Fruit fly (Drosophila melanogaster) whole organism, embryonic: ENCODE data around the gene dbe.

Source experiments
- Ada2b ChIP-seq: fragments of 200-800 bp; sonication (Bioruptor generic); IDR thresholded peaks from 2 replicates; pipeline ENCODE4 v1.3.6; 2022; ENCODE audit warnings: missing biosample characterization, missing genetic modification characterization
- Asciz ChIP-seq: fragments of 200-800 bp; sonication (Bioruptor generic); optimal IDR thresholded peaks from 2 replicates; lab custom pipeline; 2017; ENCODE audit warnings: missing biosample characterization, mild to moderate bottlenecking, missing genetic modification characterization, missing genetic modification reagents
- Bteb2 ChIP-seq: fragments of 200-800 bp; sonication (Bioruptor generic); optimal IDR thresholded peaks from 2 replicates; lab custom pipeline; 2016; ENCODE audit warnings: missing biosample characterization, missing genetic modification characterization
- CG10431 ChIP-seq: fragments of 200-800 bp; sonication (Bioruptor generic); optimal IDR thresholded peaks from 3 replicates; lab custom pipeline; 2018; ENCODE audit warnings: missing biosample characterization, mild to moderate bottlenecking, missing genetic modification characterization
- CG10959 ChIP-seq: fragments of 200-800 bp; sonication (Bioruptor generic); IDR thresholded peaks from 2 replicates; pipeline ENCODE4 v1.3.6; 2022; ENCODE audit warnings: missing biosample characterization, missing genetic modification characterization
- CG10979 ChIP-seq: fragments of 200-800 bp; sonication (Bioruptor generic); optimal IDR thresholded peaks from 2 replicates; lab custom pipeline; 2018; ENCODE audit warnings: missing biosample characterization, mild to moderate bottlenecking, missing genetic modification characterization, moderate library complexity
- CG11093 ChIP-seq: fragments of 200-800 bp; sonication (Bioruptor generic); IDR thresholded peaks from 3 replicates; pipeline ENCODE4 v1.3.6; 2022; ENCODE audit warnings: missing biosample characterization, missing genetic modification characterization
- CG14441 ChIP-seq: fragments of 200-800 bp; sonication (Bioruptor generic); IDR thresholded peaks from 2 replicates; pipeline ENCODE4 v1.3.6; 2022; ENCODE audit warnings: missing biosample characterization, missing genetic modification characterization
- CG1602 ChIP-seq: fragments of 200-800 bp; sonication (Bioruptor generic); optimal IDR thresholded peaks from 3 replicates; lab custom pipeline; 2016; ENCODE audit warnings: missing biosample characterization, missing genetic modification characterization
- CG2678 ChIP-seq: fragments of 200-800 bp; sonication (Bioruptor generic); optimal IDR thresholded peaks from 3 replicates; lab custom pipeline; 2019; ENCODE audit warnings: missing biosample characterization, mild to moderate bottlenecking, missing genetic modification characterization, moderate library complexity
- CG30431 ChIP-seq: fragments of 200-800 bp; sonication (Bioruptor generic); optimal IDR thresholded peaks from 2 replicates; lab custom pipeline; 2017; ENCODE audit warnings: missing biosample characterization, missing genetic modification characterization
- CG31365 ChIP-seq: fragments of 200-800 bp; sonication (Bioruptor generic); optimal IDR thresholded peaks from 2 replicates; lab custom pipeline; 2018; ENCODE audit warnings: missing biosample characterization, mild to moderate bottlenecking, missing genetic modification characterization
- CG33213 ChIP-seq: fragments of 200-800 bp; sonication (Bioruptor generic); optimal IDR thresholded peaks from 3 replicates; lab custom pipeline; 2016; ENCODE audit warnings: missing biosample characterization, missing genetic modification characterization
- CG3847 ChIP-seq: fragments of 200-800 bp; sonication (Bioruptor generic); IDR thresholded peaks from 2 replicates; pipeline ENCODE4 v1.3.6; 2022; ENCODE audit warnings: missing biosample characterization, missing genetic modification characterization
- CG3995 ChIP-seq: fragments of 200-800 bp; sonication (Bioruptor generic); optimal IDR thresholded peaks from 3 replicates; lab custom pipeline; 2016; ENCODE audit warnings: missing biosample characterization, missing genetic modification characterization
- CG43689 ChIP-seq: fragments of 200-800 bp; sonication (Bioruptor generic); IDR thresholded peaks from 2 replicates; pipeline ENCODE4 v1.3.6; 2022; ENCODE audit warnings: missing biosample characterization, missing genetic modification characterization
- CG4404 ChIP-seq: fragments of 200-800 bp; sonication (Bioruptor generic); IDR thresholded peaks from 2 replicates; pipeline ENCODE4 v1.3.6; 2022; ENCODE audit warnings: missing biosample characterization, missing genetic modification characterization
- CG4730 ChIP-seq: fragments of 200-800 bp; sonication (Bioruptor generic); IDR thresholded peaks from 2 replicates; pipeline ENCODE4 v1.3.6; 2022; ENCODE audit warnings: missing biosample characterization, missing genetic modification characterization
- CG6854 ChIP-seq: fragments of 200-800 bp; sonication (Bioruptor generic); optimal IDR thresholded peaks from 3 replicates; lab custom pipeline; 2017; ENCODE audit warnings: missing biosample characterization, mild to moderate bottlenecking, missing genetic modification characterization
- CG7372 ChIP-seq: fragments of 200-800 bp; sonication (Bioruptor generic); IDR thresholded peaks from 2 replicates; pipeline ENCODE4 v1.3.6; 2022; ENCODE audit warnings: missing biosample characterization, missing genetic modification characterization
- CG8281 ChIP-seq: fragments of 200-800 bp; sonication (Bioruptor generic); optimal IDR thresholded peaks from 2 replicates; lab custom pipeline; 2018; ENCODE audit warnings: missing biosample characterization, mild to moderate bottlenecking, missing genetic modification characterization, moderate library complexity
- CTCF ChIP-seq: fragments of 200-800 bp; sonication (Bioruptor generic); optimal IDR thresholded peaks from 2 replicates; lab custom pipeline; 2017; ENCODE audit warnings: missing biosample characterization, mild to moderate bottlenecking, missing genetic modification characterization, moderate library complexity
- CrebB ChIP-seq: fragments of 200-800 bp; sonication (Bioruptor generic); optimal IDR thresholded peaks from 3 replicates; lab custom pipeline; 2018; ENCODE audit warnings: missing biosample characterization, mild to moderate bottlenecking, missing genetic modification characterization
- Dfd ChIP-seq, 2 experiments: fragments of >200 bp; optimal IDR thresholded peaks; 2 replicates each; lab custom pipeline; 2017; ENCODE audit warnings: missing biosample characterization in 2 of 2, missing genetic modification characterization in 2 of 2
- HLHmδ ChIP-seq: fragments of 200-800 bp; sonication (Bioruptor generic); optimal IDR thresholded peaks from 2 replicates; lab custom pipeline; 2018; ENCODE audit warnings: missing biosample characterization, mild to moderate bottlenecking, missing genetic modification characterization, moderate library complexity
- HmgZ ChIP-seq: fragments of 200-800 bp; sonication (Bioruptor generic); optimal IDR thresholded peaks from 2 replicates; lab custom pipeline; 2018; ENCODE audit warnings: missing biosample characterization, mild to moderate bottlenecking, missing genetic modification characterization
- NK7.1 ChIP-seq: fragments of 200-800 bp; sonication (Bioruptor generic); optimal IDR thresholded peaks from 3 replicates; lab custom pipeline; 2016; ENCODE audit warnings: missing biosample characterization, missing genetic modification characterization
- Oaz ChIP-seq: fragments of 200-800 bp; sonication (Bioruptor generic); IDR thresholded peaks from 2 replicates; pipeline ENCODE4 v1.3.6; 2022; ENCODE audit warnings: missing biosample characterization, missing genetic modification characterization
- Oli ChIP-seq: fragments of 200-800 bp; sonication (Bioruptor generic); optimal IDR thresholded peaks from 2 replicates; lab custom pipeline; 2018; ENCODE audit warnings: missing biosample characterization, mild to moderate bottlenecking, missing genetic modification characterization, moderate library complexity
- Side ChIP-seq: fragments of 200-800 bp; sonication (Bioruptor generic); optimal IDR thresholded peaks from 2 replicates; lab custom pipeline; 2016; ENCODE audit warnings: missing biosample characterization, missing genetic modification characterization
- Sox100B ChIP-seq: fragments of 200-800 bp; sonication (Bioruptor generic); optimal IDR thresholded peaks from 3 replicates; lab custom pipeline; 2018; ENCODE audit warnings: missing biosample characterization, mild to moderate bottlenecking, missing genetic modification characterization
- Stat92E ChIP-seq, 3 experiments: fragments of >200 bp in 2 of 3; fragments of 200-800 bp in 1 of 3; sonication (Bioruptor generic) in 1 of 3; optimal IDR thresholded peaks; 2 replicates each; lab custom pipeline; 2017 to 2019; ENCODE audit warnings: missing biosample characterization in 3 of 3, missing genetic modification characterization in 3 of 3, mild to moderate bottlenecking in 1 of 3, moderate library complexity in 1 of 3
- ac ChIP-seq: fragments of 200-800 bp; sonication (Bioruptor generic); optimal IDR thresholded peaks from 3 replicates; lab custom pipeline; 2017; ENCODE audit warnings: missing biosample characterization, mild to moderate bottlenecking, missing genetic modification characterization
- ap ChIP-seq: fragments of 200-800 bp; sonication (Bioruptor generic); IDR thresholded peaks from 2 replicates; pipeline ENCODE4 v1.3.6; 2022; ENCODE audit warnings: missing biosample characterization, missing genetic modification characterization
- bowl ChIP-seq: fragments of 200-800 bp; sonication (Bioruptor generic); IDR thresholded peaks from 2 replicates; pipeline ENCODE4 v1.3.6; 2022; ENCODE audit warnings: missing biosample characterization, missing genetic modification characterization
- en ChIP-seq: fragments of 200-800 bp; sonication (Bioruptor generic); optimal IDR thresholded peaks from 2 replicates; lab custom pipeline; 2016; ENCODE audit warnings: missing biosample characterization, missing genetic modification characterization
- esg ChIP-seq: fragments of 200-800 bp; sonication (Bioruptor generic); conservative IDR thresholded peaks from 2 replicates; pipeline ENCODE4 v1.3.6; 2022; ENCODE audit warnings: missing biosample characterization, missing genetic modification characterization
- fd96Cb ChIP-seq: fragments of 200-800 bp; sonication (Bioruptor generic); optimal IDR thresholded peaks from 2 replicates; lab custom pipeline; 2018; ENCODE audit warnings: missing biosample characterization, mild to moderate bottlenecking, missing genetic modification characterization, moderate library complexity
- jumu ChIP-seq: fragments of 200-800 bp; sonication (Bioruptor generic); optimal IDR thresholded peaks from 3 replicates; lab custom pipeline; 2016; ENCODE audit warnings: missing biosample characterization, missing genetic modification characterization
- klu ChIP-seq: fragments of 200-800 bp; sonication (Bioruptor generic); IDR thresholded peaks from 2 replicates; pipeline ENCODE4 v1.3.6; 2022; ENCODE audit warnings: missing biosample characterization, missing genetic modification characterization
- lola ChIP-seq, 3 experiments: fragments of >200 bp in 2 of 3; fragments of 200-800 bp in 1 of 3; sonication (Bioruptor generic) in 1 of 3; optimal IDR thresholded peaks; 2 replicates each; lab custom pipeline; 2017 to 2019; ENCODE audit warnings: missing biosample characterization in 3 of 3, missing genetic modification characterization in 3 of 3, mild to moderate bottlenecking in 1 of 3, moderate library complexity in 1 of 3
- pho ChIP-seq: fragments of 200-800 bp; sonication (Bioruptor generic); optimal IDR thresholded peaks from 2 replicates; lab custom pipeline; 2016; ENCODE audit warnings: missing biosample characterization, missing genetic modification characterization
- pnt ChIP-seq: fragments of 200-800 bp; sonication (Bioruptor generic); optimal IDR thresholded peaks from 3 replicates; lab custom pipeline; 2016; ENCODE audit warnings: missing biosample characterization, missing genetic modification characterization
- ranshi ChIP-seq: fragments of 200-800 bp; sonication (Bioruptor generic); IDR thresholded peaks from 2 replicates; pipeline ENCODE4 v1.3.6; 2022; ENCODE audit warnings: missing biosample characterization, missing genetic modification characterization
- ro ChIP-seq: fragments of 200-800 bp; sonication (Bioruptor generic); IDR thresholded peaks from 2 replicates; pipeline ENCODE4 v1.3.6; 2022; ENCODE audit warnings: missing biosample characterization, missing genetic modification characterization
- salm ChIP-seq: fragments of 200-800 bp; sonication (Bioruptor generic); optimal IDR thresholded peaks from 2 replicates; lab custom pipeline; 2018; ENCODE audit warnings: missing biosample characterization, mild to moderate bottlenecking, missing genetic modification characterization
- scrt ChIP-seq: fragments of 200-800 bp; sonication (Bioruptor generic); optimal IDR thresholded peaks from 2 replicates; lab custom pipeline; 2018; ENCODE audit warnings: missing biosample characterization, mild to moderate bottlenecking, missing genetic modification characterization, moderate library complexity
- sim ChIP-seq: fragments of 200-800 bp; sonication (Bioruptor generic); IDR thresholded peaks from 2 replicates; pipeline ENCODE4 v1.3.6; 2022; ENCODE audit warnings: missing biosample characterization, missing genetic modification characterization
- slbo ChIP-seq: fragments of 200-800 bp; sonication (Bioruptor generic); IDR thresholded peaks from 2 replicates; pipeline ENCODE4 v1.3.6; 2022; ENCODE audit warnings: missing biosample characterization, missing genetic modification characterization
- tll ChIP-seq, 2 experiments: fragments of 200-800 bp in 1 of 2; fragments of >200 bp in 1 of 2; sonication (Bioruptor generic) in 1 of 2; optimal IDR thresholded peaks; 2 replicates each; lab custom pipeline; 2017 to 2019; ENCODE audit warnings: missing biosample characterization in 2 of 2, missing genetic modification characterization in 2 of 2, mild to moderate bottlenecking in 1 of 2, moderate library complexity in 1 of 2
- trh ChIP-seq: fragments of 200-800 bp; sonication (Bioruptor generic); optimal IDR thresholded peaks from 2 replicates; lab custom pipeline; 2016; ENCODE audit warnings: missing biosample characterization, missing genetic modification characterization
- zfh1 ChIP-seq: fragments of 200-800 bp; sonication (Bioruptor generic); IDR thresholded peaks from 3 replicates; pipeline ENCODE4 v1.3.6; 2022; ENCODE audit warnings: missing biosample characterization, missing genetic modification characterization

Gene dbe

DNA sequence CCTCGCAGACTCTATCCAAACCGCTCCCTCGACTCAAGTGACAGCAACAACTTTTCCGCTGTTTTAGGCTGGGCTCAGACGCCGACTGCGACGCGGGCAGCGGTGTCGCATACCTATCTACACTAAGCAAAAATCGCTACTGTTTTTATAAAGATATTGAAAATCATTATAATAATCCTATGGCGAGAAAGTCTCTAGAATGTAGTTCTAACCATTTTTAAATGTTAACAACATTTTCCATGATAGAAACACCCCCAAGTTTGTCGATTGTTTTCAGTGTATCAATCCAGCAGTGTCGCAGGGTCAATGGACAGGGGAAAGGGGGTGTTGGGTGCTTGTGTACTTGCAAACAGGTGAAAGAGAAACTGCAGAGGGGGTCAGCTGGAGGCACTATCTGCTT, 3.8 kb downstream of the dbe start (continued):
- TF ChIP-seq trh (GFP tag; lab: Kevin White, UChicago) (peak; percentile 94), jumu (GFP tag; lab: Kevin White, UChicago) (peak; percentile 95), fd96Cb (tag; lab: Kevin White, UChicago) (peak; percentile 95), CG11093 (peak; percentile 91), Bteb2 (GFP tag; lab: Kevin White, UChicago) (peak; percentile 94), CG7372 (GFP tag; lab: Robert Waterston, UW) (peak; percentile 95), pnt (GFP tag; lab: Kevin White, UChicago) (peak; percentile 96), tll (GFP tag; optimal IDR thresholded peaks at IDR 0.05; lab: Kevin White, UChicago) (peak in 1 of 2 experiments; percentile 71), CG10959 (peak; percentile 91), bowl (peak; percentile 92), CG31365 (peak; percentile 81), Oaz (GFP tag; lab: Robert Waterston, UW) (peak; percentile 93), ranshi (GFP tag; lab: Robert Waterston, UW) (peak; percentile 97), Sox100B (GFP tag; lab: Kevin White, UChicago) (peak; percentile 91), ap (GFP tag; lab: Robert Waterston, UW) (peak; percentile 95), scrt (GFP tag; lab: Kevin White, UChicago) (peak; percentile 92), esg (GFP tag; lab: Robert Waterston, UW) (peak; percentile 95), slbo (peak; percentile 97), CG10431 (GFP tag; lab: Kevin White, UChicago) (peak; percentile 68), CG43689 (GFP tag; lab: Robert Waterston, UW) (peak; percentile 91), CTCF (GFP tag; lab: Kevin White, UChicago) (peak; percentile 64), Dfd (GFP tag; optimal IDR thresholded peaks at IDR 0.05; lab: Kevin White, UChicago) (peak in 1 of 2 experiments; percentile 4), CG1602 (GFP tag; lab: Kevin White, UChicago) (peak; percentile 94), HLHmδ (GFP tag; lab: Kevin White, UChicago) (no peak), Side (GFP tag; lab: Kevin White, UChicago) (peak; percentile 97), CG10979 (tag; lab: Kevin White, UChicago) (peak; percentile 95), lola (GFP tag; optimal IDR thresholded peaks at IDR 0.05; lab: Kevin White, UChicago) (peak in 1 of 3 experiments; percentile 93), Oli (peak; percentile 96), CG4404 (GFP tag; lab: Robert Waterston, UW) (peak; percentile 94), zfh1 (GFP tag; lab: Robert Waterston, UW) (peak; percentile 98), CrebB (tag; lab: Kevin White, UChicago) (peak; percentile 94), CG6854 (GFP tag; lab: Kevin White, UChicago) (peak; percentile 90), CG4730 (GFP tag; lab: Robert Waterston, UW) (peak; percentile 91), CG33213 (peak; percentile 96), CG30431 (GFP tag; lab: Kevin White, UChicago) (peak; percentile 94), sim (GFP tag; lab: Robert Waterston, UW) (peak; percentile 94), en (peak; percentile 91), ac (GFP tag; lab: Kevin White, UChicago) (peak; percentile 84), CG2678 (tag; lab: Kevin White, UChicago) (peak; percentile 97), ro (peak; percentile 89), NK7.1 (GFP tag; lab: Kevin White, UChicago) (peak; percentile 93), Asciz (peak; percentile 95), klu (GFP tag; lab: Robert Waterston, UW) (peak; percentile 90), Ada2b (peak; percentile 97), HmgZ (tag; lab: Kevin White, UChicago) (peak; percentile 97), CG14441 (peak; percentile 97), salm (peak; percentile 93), CG8281 (peak; percentile 92), CG3847 (peak; percentile 95), Stat92E (GFP tag; optimal IDR thresholded peaks at IDR 0.05; lab: Kevin White, UChicago) (peak in 1 of 3 experiments; percentile 37), CG3995 (GFP tag; lab: Kevin White, UChicago) (peak; percentile 70), pho (GFP tag; lab: Kevin White, UChicago) (peak; percentile 96)
